Worm (Caenorhabditis elegans) whole organism, young adult: Measurements from ENCODE around the gene Y66D12A.3.

Experiments used
- C06A6.2 ChIP-seq: fragments of 200-800 bp; sonication (Bioruptor generic); conservative IDR thresholded peaks from 2 replicates; pipeline ENCODE4 v1.3.6; 2022; ENCODE audit warnings: missing genetic modification characterization, missing compliant biosample characterization
- Y53F4B.3 ChIP-seq: fragments of 200-800 bp; sonication (Bioruptor generic); IDR thresholded peaks from 2 replicates; pipeline ENCODE4 v1.3.6; 2022; ENCODE audit warnings: missing genetic modification reagents, missing genetic modification characterization, missing compliant biosample characterization
- lsy-27 ChIP-seq: sonication (generic microtip); optimal IDR thresholded peaks from 2 replicates; lab custom pipeline; 2017; ENCODE audit warnings: missing genetic modification characterization, mild to moderate bottlenecking, missing compliant biosample characterization, antibody characterized with exemption, missing genotype, borderline replicate concordance; ENCODE audit not compliant: insufficient read depth
- snpc-3.4 ChIP-seq: sonication (generic microtip); optimal IDR thresholded peaks from 2 replicates; lab custom pipeline; 2017; ENCODE audit warnings: missing genetic modification characterization, mild to moderate bottlenecking, missing compliant biosample characterization, antibody characterized with exemption, moderate library complexity, missing genotype, missing genetic modification reagents
- sptf-2 ChIP-seq: fragments of 200-800 bp; sonication (Bioruptor generic); optimal IDR thresholded peaks from 2 replicates; lab custom pipeline; 2018; ENCODE audit warnings: mild to moderate bottlenecking, missing genetic modification characterization, missing compliant biosample characterization

DNA sequence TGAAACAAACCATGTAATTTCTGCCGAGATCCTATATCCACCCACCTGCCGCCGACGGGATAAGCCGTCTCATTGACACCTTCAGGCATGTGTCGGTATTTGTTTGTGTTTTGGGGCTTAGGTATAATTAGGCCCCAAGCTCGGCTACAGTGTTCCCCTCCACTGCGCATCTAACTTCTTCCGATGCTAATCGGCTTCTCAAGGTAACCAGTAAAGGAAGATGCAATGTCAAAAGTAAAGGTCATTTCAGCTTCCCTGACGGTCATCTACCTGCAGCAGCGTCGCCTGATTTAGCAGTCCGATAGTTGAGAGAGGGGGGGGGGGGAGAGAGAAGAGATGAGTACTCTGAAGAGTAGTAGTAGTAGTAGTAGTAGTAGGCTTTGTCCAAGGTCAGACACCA lies 30.8 kb upstream of the Y66D12A.3 start:
- TF ChIP-seq Y53F4B.3 (GFP tag; lab: Robert Waterston, UW) (no peak), sptf-2 (GFP tag; lab: Kevin White, UChicago) (no peak), C06A6.2 (GFP tag; lab: Robert Waterston, UW) (no peak), snpc-3.4 (tag; lab: Kevin White, UChicago) (no peak), lsy-27 (no peak)
